Fruit fly (Drosophila melanogaster): ENCODE data around the gene inc.

DNA sequence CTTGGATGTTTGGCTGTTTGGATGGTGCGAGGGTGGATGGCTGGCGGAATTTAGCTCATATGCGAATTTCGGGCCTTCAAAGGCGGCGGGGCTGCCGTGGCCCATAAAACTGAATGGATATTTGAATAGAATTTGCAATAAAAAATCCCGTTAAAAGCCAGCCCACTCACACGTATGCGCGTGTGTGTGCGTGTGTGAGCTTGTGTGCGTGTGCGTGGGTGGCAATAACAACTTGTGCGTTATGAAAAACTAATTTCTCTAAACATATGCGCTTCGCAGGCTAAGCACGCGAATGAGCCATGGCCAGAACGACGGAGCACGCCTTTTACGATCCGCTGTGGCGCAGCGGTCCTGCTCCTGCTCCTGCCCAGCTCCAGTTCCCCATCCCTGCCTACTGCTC, 55.4 kb downstream of the inc start:
- TF ChIP-seq Sox102F (GFP tag; optimal IDR thresholded peaks at IDR 0.05) (no peak), CG4318 (GFP tag; optimal IDR thresholded peaks at IDR 0.05) (no peak), dac (GFP tag; optimal IDR thresholded peaks at IDR 0.05) (no peak), Hr38 (GFP tag; optimal IDR thresholded peaks at IDR 0.05) (no peak), net (GFP tag; optimal IDR thresholded peaks at IDR 0.05) (no peak)

Data from whole organism, prepupa.